Fruit fly (Drosophila melanogaster) whole organism: ENCODE measurements around the gene Ype.

Experiments
- pan ChIP-seq: fragments of >200 bp; optimal IDR thresholded peaks from 2 replicates; lab custom pipeline; 2017
- psq ChIP-seq: fragments of >200 bp; optimal IDR thresholded peaks from 2 replicates; lab custom pipeline; 2017

- TF ChIP-seq psq (lab: Kevin White, UChicago) (no peak), pan (lab: Kevin White, UChicago) (no peak)
These were observed 4.8 kb upstream of the Ype start for dm6 chrX:13392041-13392353.
